Worm (Caenorhabditis elegans): ENCODE measurements around the gene Y43F8B.10.

ce11 chrV:19429605-19430004 lies 44.7 kb upstream of the Y43F8B.10 start:
- TF ChIP-seq sptf-2 (GFP tag; optimal IDR thresholded peaks at IDR 0.05) (no peak), K12H6.12 (tag; optimal IDR thresholded peaks at IDR 0.05) (no peak), snpc-1.1 (tag; optimal IDR thresholded peaks at IDR 0.05; ENCODE audit: insufficient read depth) (no peak), F23B12.7 (tag; optimal IDR thresholded peaks at IDR 0.05; ENCODE audit: insufficient read depth) (no peak), nhr-90 (tag; optimal IDR thresholded peaks at IDR 0.05) (no peak), pha-4 (tag; optimal IDR thresholded peaks at IDR 0.05) (no peak), snpc-4 (GFP tag; optimal IDR thresholded peaks at IDR 0.05) (no peak), snpc-4 (tag; optimal IDR thresholded peaks at IDR 0.05) (no peak), ets-4 (GFP tag; optimal IDR thresholded peaks at IDR 0.05) (no peak)
